Worm (Caenorhabditis elegans) whole organism, early embryonic: ENCODE measurements around the gene Y73C8C.3.

Experiments used
- B0310.2 ChIP-seq: sonication (generic microtip); optimal IDR thresholded peaks from 2 replicates; lab custom pipeline; 2016; ENCODE audit warnings: mild to moderate bottlenecking, missing genetic modification characterization, missing compliant biosample characterization
- F13C5.2 ChIP-seq: sonication (generic microtip); optimal IDR thresholded peaks from 2 replicates; lab custom pipeline; 2017; ENCODE audit warnings: mild to moderate bottlenecking, missing genetic modification characterization, inconsistent platforms, missing compliant biosample characterization
- aly-1 ChIP-seq: sonication (generic microtip); optimal IDR thresholded peaks from 2 replicates; lab custom pipeline; 2016; ENCODE audit warnings: missing genetic modification characterization, missing compliant biosample characterization
- ama-1 ChIP-seq: fragments of 150-350 bp; optimal IDR thresholded peaks from 2 replicates; lab custom pipeline; 2014
- ceh-13 ChIP-seq: fragments of 200-800 bp; sonication (Bioruptor generic); optimal IDR thresholded peaks from 2 replicates; lab custom pipeline; 2018; ENCODE audit warnings: mild to moderate bottlenecking, missing genetic modification characterization, missing compliant biosample characterization
- ceh-36 ChIP-seq: sonication (generic microtip); optimal IDR thresholded peaks from 2 replicates; lab custom pipeline; 2016; ENCODE audit warnings: missing genetic modification characterization, inconsistent platforms, missing compliant biosample characterization
- ets-7 ChIP-seq: sonication (generic microtip); optimal IDR thresholded peaks from 2 replicates; lab custom pipeline; 2016; ENCODE audit warnings: missing genotype, missing genetic modification characterization, missing compliant biosample characterization
- flt-1 ChIP-seq: fragments of 200-800 bp; sonication (Bioruptor generic); IDR thresholded peaks from 2 replicates; pipeline ENCODE4 v1.3.6; 2022; ENCODE audit warnings: missing genetic modification characterization, missing compliant biosample characterization
- hmbx-1 ChIP-seq: sonication (generic microtip); optimal IDR thresholded peaks from 2 replicates; lab custom pipeline; 2016; ENCODE audit warnings: mild to moderate bottlenecking, missing genetic modification characterization, missing compliant biosample characterization
- hmg-4 ChIP-seq: fragments of 200-800 bp; sonication (Bioruptor generic); optimal IDR thresholded peaks from 2 replicates; lab custom pipeline; 2018; ENCODE audit warnings: mild to moderate bottlenecking, missing genetic modification characterization, missing compliant biosample characterization
- hnd-1 ChIP-seq: sonication (generic microtip); optimal IDR thresholded peaks from 2 replicates; lab custom pipeline; 2016; ENCODE audit warnings: missing genetic modification characterization, missing compliant biosample characterization
- pes-1 ChIP-seq: fragments of 200-800 bp; sonication (Bioruptor generic); IDR thresholded peaks from 2 replicates; pipeline ENCODE4 v1.3.6; 2022; ENCODE audit warnings: missing genetic modification reagents, missing genetic modification characterization, missing compliant biosample characterization
- scrt-1 ChIP-seq: fragments of 200-800 bp; sonication (Bioruptor generic); IDR thresholded peaks from 2 replicates; pipeline ENCODE4 v1.3.6; 2022; ENCODE audit warnings: missing genetic modification characterization, missing compliant biosample characterization
- sea-1 ChIP-seq: fragments of 200-800 bp; sonication (Bioruptor generic); conservative IDR thresholded peaks from 2 replicates; pipeline ENCODE4 v1.3.6; 2022; ENCODE audit warnings: missing genetic modification characterization, missing compliant biosample characterization
- tbx-11 ChIP-seq: fragments of 200-800 bp; sonication (Bioruptor generic); IDR thresholded peaks from 2 replicates; pipeline ENCODE4 v1.3.6; 2022; ENCODE audit warnings: missing genetic modification characterization, missing compliant biosample characterization
- tbx-37 ChIP-seq: fragments of 200-800 bp; sonication (Bioruptor generic); conservative IDR thresholded peaks from 2 replicates; pipeline ENCODE4 v1.3.6; 2022; ENCODE audit warnings: missing genetic modification reagents, missing genetic modification characterization, missing compliant biosample characterization
- tra-4 ChIP-seq: sonication (generic microtip); optimal IDR thresholded peaks from 2 replicates; lab custom pipeline; 2017; ENCODE audit warnings: missing genetic modification characterization, missing compliant biosample characterization

Y73C8C.3 gene

ce11 chrV:3114973-3115372 is at the start of gene Y73C8C.3:
Gene Y73C8C.3 (plus strand): TSS chrV:3115273.
- TF ChIP-seq ets-7 (no peak), ama-1 (lab: Kevin White, UChicago) (no peak), hnd-1 (tag; lab: Kevin White, UChicago) (no peak), hmbx-1 (tag; lab: Kevin White, UChicago) (no peak), tbx-37 (GFP tag; lab: Robert Waterston, UW) (no peak), flt-1 (GFP tag; lab: Robert Waterston, UW) (no peak), tra-4 (tag; lab: Kevin White, UChicago) (no peak), B0310.2 (tag; lab: Kevin White, UChicago) (no peak), ceh-13 (GFP tag; lab: Kevin White, UChicago) (no peak), aly-1 (tag; lab: Kevin White, UChicago) (no peak), ceh-36 (tag; lab: Kevin White, UChicago) (no peak), sea-1 (no peak), scrt-1 (no peak)

- TF ChIP-seq ceh-36 (tag; lab: Kevin White, UChicago) (no peak), ama-1 (lab: Kevin White, UChicago) (no peak), F13C5.2 (tag; lab: Kevin White, UChicago) (no peak)
Measured at ce11 chrV:3065928-3066327, 49.1 kb upstream of the Y73C8C.3 start, which contains the start of gene srh-185. Gene srh-185 (plus strand): TSS chrV:3066228.

- no peak for TF ChIP-seq pes-1 (GFP tag; lab: Robert Waterston, UW)
- no peak for TF ChIP-seq ets-7
- TF ChIP-seq ama-1 (lab: Kevin White, UChicago), result no peak
- no peak for TF ChIP-seq ceh-36 (tag; lab: Kevin White, UChicago)
- no peak for TF ChIP-seq B0310.2 (tag; lab: Kevin White, UChicago)
- no peak for TF ChIP-seq tbx-11
- TF ChIP-seq flt-1 (GFP tag; lab: Robert Waterston, UW), result no peak
- no peak for TF ChIP-seq ceh-13 (GFP tag; lab: Kevin White, UChicago)
- no peak for TF ChIP-seq hnd-1 (tag; lab: Kevin White, UChicago)
- no peak for TF ChIP-seq aly-1 (tag; lab: Kevin White, UChicago)
- TF ChIP-seq sea-1, result no peak
- TF ChIP-seq tra-4 (tag; lab: Kevin White, UChicago), result no peak
- no peak for TF ChIP-seq F13C5.2 (tag; lab: Kevin White, UChicago)
- TF ChIP-seq hmbx-1 (tag; lab: Kevin White, UChicago), result no peak
- no peak for TF ChIP-seq hmg-4 (GFP tag; lab: Kevin White, UChicago)
- TF ChIP-seq scrt-1, result no peak
- no peak for TF ChIP-seq tbx-37 (GFP tag; lab: Robert Waterston, UW)
Measured at ce11 chrV:3069101-3069500, 46.0 kb upstream of the Y73C8C.3 start, which contains the start of gene str-40. Gene str-40 (minus strand): TSS chrV:3069201.

- TF ChIP-seq pes-1 (GFP tag; lab: Robert Waterston, UW) (no peak), ets-7 (no peak), hmg-4 (GFP tag; lab: Kevin White, UChicago) (no peak), scrt-1 (no peak), F13C5.2 (tag; lab: Kevin White, UChicago) (no peak), ama-1 (lab: Kevin White, UChicago) (no peak), tbx-11 (no peak), flt-1 (GFP tag; lab: Robert Waterston, UW) (no peak), ceh-13 (GFP tag; lab: Kevin White, UChicago) (no peak), sea-1 (no peak), B0310.2 (tag; lab: Kevin White, UChicago) (no peak), ceh-36 (tag; lab: Kevin White, UChicago) (no peak), aly-1 (tag; lab: Kevin White, UChicago) (no peak), tra-4 (tag; lab: Kevin White, UChicago) (no peak), tbx-37 (GFP tag; lab: Robert Waterston, UW) (no peak)
Measured at ce11 chrV:3071548-3071947, 43.5 kb upstream of the Y73C8C.3 start, which contains the start of gene C50H11.13. Gene C50H11.13 (minus strand): TSS chrV:3071648.

- TF ChIP-seq tra-4 (tag; lab: Kevin White, UChicago), result no peak
- no peak for TF ChIP-seq F13C5.2 (tag; lab: Kevin White, UChicago)
- no peak for TF ChIP-seq sea-1
- TF ChIP-seq tbx-37 (GFP tag; lab: Robert Waterston, UW), result no peak
- TF ChIP-seq hmbx-1 (tag; lab: Kevin White, UChicago), result no peak
- TF ChIP-seq pes-1 (GFP tag; lab: Robert Waterston, UW), result no peak
- TF ChIP-seq hmg-4 (GFP tag; lab: Kevin White, UChicago), result no peak
- TF ChIP-seq tbx-11, result no peak
- TF ChIP-seq ama-1 (lab: Kevin White, UChicago), result no peak
- no peak for TF ChIP-seq ceh-36 (tag; lab: Kevin White, UChicago)
- no peak for TF ChIP-seq ets-7
- TF ChIP-seq flt-1 (GFP tag; lab: Robert Waterston, UW), result no peak
- no peak for TF ChIP-seq B0310.2 (tag; lab: Kevin White, UChicago)
- no peak for TF ChIP-seq aly-1 (tag; lab: Kevin White, UChicago)
Measured at ce11 chrV:3080792-3081191, 34.3 kb upstream of the Y73C8C.3 start, which contains the start of gene srt-5. Gene srt-5 (minus strand): TSS chrV:3080892.

- no peak for TF ChIP-seq pes-1 (GFP tag; lab: Robert Waterston, UW)
- no peak for TF ChIP-seq aly-1 (tag; lab: Kevin White, UChicago)
- no peak for TF ChIP-seq hnd-1 (tag; lab: Kevin White, UChicago)
- TF ChIP-seq ets-7, result no peak
- no peak for TF ChIP-seq tbx-37 (GFP tag; lab: Robert Waterston, UW)
- no peak for TF ChIP-seq ama-1 (lab: Kevin White, UChicago)
- TF ChIP-seq B0310.2 (tag; lab: Kevin White, UChicago), result no peak
- TF ChIP-seq hmg-4 (GFP tag; lab: Kevin White, UChicago), result no peak
- TF ChIP-seq sea-1, result no peak
- no peak for TF ChIP-seq scrt-1
- no peak for TF ChIP-seq flt-1 (GFP tag; lab: Robert Waterston, UW)
- no peak for TF ChIP-seq tra-4 (tag; lab: Kevin White, UChicago)
- TF ChIP-seq tbx-11, result no peak
- TF ChIP-seq hmbx-1 (tag; lab: Kevin White, UChicago), result no peak
- no peak for TF ChIP-seq ceh-36 (tag; lab: Kevin White, UChicago)
- no peak for TF ChIP-seq ceh-13 (GFP tag; lab: Kevin White, UChicago)
- TF ChIP-seq F13C5.2 (tag; lab: Kevin White, UChicago), result no peak
Measured at ce11 chrV:3081471-3081870, 33.6 kb upstream of the Y73C8C.3 start, which contains the start of gene srt-7. Gene srt-7 (plus strand): TSS chrV:3081771.
